Worm (Caenorhabditis elegans) whole organism, early embryonic: ENCODE measurements around the gene glf-1.

Source experiments
- aly-1 ChIP-seq: sonication (generic microtip); optimal IDR thresholded peaks from 2 replicates; lab custom pipeline; 2016; ENCODE audit warnings: missing genetic modification characterization, missing compliant biosample characterization
- ama-1 ChIP-seq: fragments of 150-350 bp; optimal IDR thresholded peaks from 2 replicates; lab custom pipeline; 2014
- ceh-36 ChIP-seq: sonication (generic microtip); optimal IDR thresholded peaks from 2 replicates; lab custom pipeline; 2016; ENCODE audit warnings: missing genetic modification characterization, inconsistent platforms, missing compliant biosample characterization
- ets-7 ChIP-seq: sonication (generic microtip); optimal IDR thresholded peaks from 2 replicates; lab custom pipeline; 2016; ENCODE audit warnings: missing genotype, missing genetic modification characterization, missing compliant biosample characterization
- hmbx-1 ChIP-seq: sonication (generic microtip); optimal IDR thresholded peaks from 2 replicates; lab custom pipeline; 2016; ENCODE audit warnings: mild to moderate bottlenecking, missing genetic modification characterization, missing compliant biosample characterization
- hnd-1 ChIP-seq: sonication (generic microtip); optimal IDR thresholded peaks from 2 replicates; lab custom pipeline; 2016; ENCODE audit warnings: missing genetic modification characterization, missing compliant biosample characterization
- tra-4 ChIP-seq: sonication (generic microtip); optimal IDR thresholded peaks from 2 replicates; lab custom pipeline; 2017; ENCODE audit warnings: missing genetic modification characterization, missing compliant biosample characterization

DNA sequence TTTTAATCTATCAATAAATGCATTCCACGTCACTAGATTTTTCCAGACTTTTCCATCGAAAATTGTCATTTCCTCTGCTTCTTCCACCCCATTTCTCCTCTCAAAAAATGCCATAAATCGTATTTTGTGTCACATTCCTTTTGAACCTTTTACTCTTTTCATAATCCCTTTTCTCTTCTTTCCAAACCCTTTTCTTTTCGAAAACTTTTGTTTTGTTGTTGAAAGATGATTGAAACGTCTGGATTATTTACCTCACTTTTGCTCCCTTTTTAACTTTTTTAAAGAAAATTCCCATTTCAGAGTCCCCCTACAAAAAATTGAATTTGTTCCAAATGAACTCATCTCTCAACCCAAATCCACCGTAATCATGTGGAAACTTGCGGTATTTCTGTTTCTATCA, 46.5 kb upstream of the glf-1 start, which contains the start of gene C06E7.2:
- TF ChIP-seq ama-1 (no peak), ets-7 (tag; lab: Kevin White, UChicago) (no peak), aly-1 (tag; lab: Kevin White, UChicago) (no peak), hmbx-1 (tag; lab: Kevin White, UChicago) (no peak), ceh-36 (tag; lab: Kevin White, UChicago) (no peak), hnd-1 (tag; lab: Kevin White, UChicago) (no peak), tra-4 (no peak)
